Worm (Caenorhabditis elegans) whole organism, early embryonic: ENCODE data around the gene B0410.1.
A peak's percentile ranks its signal among the peaks of the same experiment; 100 is the strongest.

Experiments
- B0310.2 ChIP-seq: sonication (generic microtip); optimal IDR thresholded peaks from 2 replicates; lab custom pipeline; 2016; ENCODE audit warnings: mild to moderate bottlenecking, missing genetic modification characterization, missing compliant biosample characterization
- F13C5.2 ChIP-seq: sonication (generic microtip); optimal IDR thresholded peaks from 2 replicates; lab custom pipeline; 2017; ENCODE audit warnings: mild to moderate bottlenecking, missing genetic modification characterization, inconsistent platforms, missing compliant biosample characterization
- aly-1 ChIP-seq: sonication (generic microtip); optimal IDR thresholded peaks from 2 replicates; lab custom pipeline; 2016; ENCODE audit warnings: missing genetic modification characterization, missing compliant biosample characterization
- ama-1 ChIP-seq: fragments of 150-350 bp; optimal IDR thresholded peaks from 2 replicates; lab custom pipeline; 2014
- ceh-13 ChIP-seq: fragments of 200-800 bp; sonication (Bioruptor generic); optimal IDR thresholded peaks from 2 replicates; lab custom pipeline; 2018; ENCODE audit warnings: mild to moderate bottlenecking, missing genetic modification characterization, missing compliant biosample characterization
- ceh-36 ChIP-seq: sonication (generic microtip); optimal IDR thresholded peaks from 2 replicates; lab custom pipeline; 2016; ENCODE audit warnings: missing genetic modification characterization, inconsistent platforms, missing compliant biosample characterization
- ets-7 ChIP-seq: sonication (generic microtip); optimal IDR thresholded peaks from 2 replicates; lab custom pipeline; 2016; ENCODE audit warnings: missing genotype, missing genetic modification characterization, missing compliant biosample characterization
- flt-1 ChIP-seq: fragments of 200-800 bp; sonication (Bioruptor generic); IDR thresholded peaks from 2 replicates; pipeline ENCODE4 v1.3.6; 2022; ENCODE audit warnings: missing genetic modification characterization, missing compliant biosample characterization
- hmbx-1 ChIP-seq: sonication (generic microtip); optimal IDR thresholded peaks from 2 replicates; lab custom pipeline; 2016; ENCODE audit warnings: mild to moderate bottlenecking, missing genetic modification characterization, missing compliant biosample characterization
- hmg-4 ChIP-seq: fragments of 200-800 bp; sonication (Bioruptor generic); optimal IDR thresholded peaks from 2 replicates; lab custom pipeline; 2018; ENCODE audit warnings: mild to moderate bottlenecking, missing genetic modification characterization, missing compliant biosample characterization
- hnd-1 ChIP-seq: sonication (generic microtip); optimal IDR thresholded peaks from 2 replicates; lab custom pipeline; 2016; ENCODE audit warnings: missing genetic modification characterization, missing compliant biosample characterization
- pes-1 ChIP-seq: fragments of 200-800 bp; sonication (Bioruptor generic); IDR thresholded peaks from 2 replicates; pipeline ENCODE4 v1.3.6; 2022; ENCODE audit warnings: missing genetic modification reagents, missing genetic modification characterization, missing compliant biosample characterization
- scrt-1 ChIP-seq: fragments of 200-800 bp; sonication (Bioruptor generic); IDR thresholded peaks from 2 replicates; pipeline ENCODE4 v1.3.6; 2022; ENCODE audit warnings: missing genetic modification characterization, missing compliant biosample characterization
- sea-1 ChIP-seq: fragments of 200-800 bp; sonication (Bioruptor generic); conservative IDR thresholded peaks from 2 replicates; pipeline ENCODE4 v1.3.6; 2022; ENCODE audit warnings: missing genetic modification characterization, missing compliant biosample characterization
- tbx-11 ChIP-seq: fragments of 200-800 bp; sonication (Bioruptor generic); IDR thresholded peaks from 2 replicates; pipeline ENCODE4 v1.3.6; 2022; ENCODE audit warnings: missing genetic modification characterization, missing compliant biosample characterization
- tbx-37 ChIP-seq: fragments of 200-800 bp; sonication (Bioruptor generic); conservative IDR thresholded peaks from 2 replicates; pipeline ENCODE4 v1.3.6; 2022; ENCODE audit warnings: missing genetic modification reagents, missing genetic modification characterization, missing compliant biosample characterization
- tra-4 ChIP-seq: sonication (generic microtip); optimal IDR thresholded peaks from 2 replicates; lab custom pipeline; 2017; ENCODE audit warnings: missing genetic modification characterization, missing compliant biosample characterization

B0410.1 gene

DNA sequence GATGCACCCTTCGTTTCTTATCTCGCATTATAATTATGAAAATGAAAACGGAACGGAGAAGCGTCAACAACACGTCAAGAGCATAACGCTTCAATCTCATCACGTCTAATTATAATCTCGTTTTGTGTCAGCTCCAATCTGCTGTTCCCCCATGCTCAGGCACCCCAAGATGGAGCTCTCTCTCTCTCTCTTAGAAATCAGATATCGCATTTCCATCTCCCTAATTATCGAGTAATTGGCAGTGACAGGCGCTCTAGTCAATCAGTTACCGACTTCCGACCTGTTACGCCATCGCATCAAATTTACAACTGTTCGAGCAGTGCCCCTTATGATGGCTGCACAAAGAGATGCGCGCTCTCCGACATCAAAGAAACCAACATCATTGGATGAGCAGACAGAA is 26.1 kb downstream of the B0410.1 start:
- TF ChIP-seq tra-4, result no peak
- no peak for TF ChIP-seq ceh-13
- TF ChIP-seq F13C5.2 (tag; lab: Kevin White, UChicago), result no peak
- no peak for TF ChIP-seq aly-1 (tag; lab: Kevin White, UChicago)
- no peak for TF ChIP-seq hmg-4 (GFP tag; lab: Kevin White, UChicago)
- TF ChIP-seq hmbx-1 (tag; lab: Kevin White, UChicago), result no peak
- TF ChIP-seq ets-7 (tag; lab: Kevin White, UChicago), result no peak
- TF ChIP-seq pes-1 (GFP tag; lab: Robert Waterston, UW), result no peak
- TF ChIP-seq hnd-1 (tag; lab: Kevin White, UChicago), result no peak
- no peak for TF ChIP-seq flt-1 (GFP tag; lab: Robert Waterston, UW)
- no peak for TF ChIP-seq scrt-1 (GFP tag; lab: Robert Waterston, UW)
- TF ChIP-seq tbx-11 (GFP tag; lab: Robert Waterston, UW), result no peak
- TF ChIP-seq sea-1 (GFP tag; lab: Robert Waterston, UW), result no peak
- no peak for TF ChIP-seq B0310.2 (tag; lab: Kevin White, UChicago)

DNA sequence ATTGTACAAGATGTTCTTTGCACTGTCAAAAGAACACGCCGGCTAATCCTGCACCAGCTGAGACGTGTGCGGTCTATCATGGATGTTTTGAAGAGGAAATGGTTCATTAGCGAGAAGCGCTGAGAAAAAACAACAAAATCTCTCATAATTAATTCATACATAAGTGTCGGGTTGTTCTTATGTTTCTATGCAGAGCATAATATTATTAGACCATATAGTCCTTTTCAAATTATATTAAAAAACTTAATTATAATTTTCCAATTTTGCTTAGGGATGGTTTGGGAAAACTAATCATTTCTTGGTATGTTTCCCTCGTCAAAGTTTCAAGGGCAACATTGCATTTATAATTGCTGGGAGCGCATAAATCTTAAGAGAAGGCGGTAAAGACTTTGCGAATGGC is 27.4 kb downstream of the B0410.1 start:
- no peak for TF ChIP-seq tra-4
- TF ChIP-seq pes-1 (GFP tag; lab: Robert Waterston, UW), result no peak
- TF ChIP-seq ceh-36, result no peak
- TF ChIP-seq ceh-13, result no peak
- no peak for TF ChIP-seq sea-1 (GFP tag; lab: Robert Waterston, UW)
- no peak for TF ChIP-seq ets-7 (tag; lab: Kevin White, UChicago)
- no peak for TF ChIP-seq B0310.2 (tag; lab: Kevin White, UChicago)
- TF ChIP-seq ama-1 (lab: Kevin White, UChicago), result no peak
- TF ChIP-seq hnd-1 (tag; lab: Kevin White, UChicago), result no peak
- no peak for TF ChIP-seq tbx-37 (GFP tag; lab: Robert Waterston, UW)

DNA sequence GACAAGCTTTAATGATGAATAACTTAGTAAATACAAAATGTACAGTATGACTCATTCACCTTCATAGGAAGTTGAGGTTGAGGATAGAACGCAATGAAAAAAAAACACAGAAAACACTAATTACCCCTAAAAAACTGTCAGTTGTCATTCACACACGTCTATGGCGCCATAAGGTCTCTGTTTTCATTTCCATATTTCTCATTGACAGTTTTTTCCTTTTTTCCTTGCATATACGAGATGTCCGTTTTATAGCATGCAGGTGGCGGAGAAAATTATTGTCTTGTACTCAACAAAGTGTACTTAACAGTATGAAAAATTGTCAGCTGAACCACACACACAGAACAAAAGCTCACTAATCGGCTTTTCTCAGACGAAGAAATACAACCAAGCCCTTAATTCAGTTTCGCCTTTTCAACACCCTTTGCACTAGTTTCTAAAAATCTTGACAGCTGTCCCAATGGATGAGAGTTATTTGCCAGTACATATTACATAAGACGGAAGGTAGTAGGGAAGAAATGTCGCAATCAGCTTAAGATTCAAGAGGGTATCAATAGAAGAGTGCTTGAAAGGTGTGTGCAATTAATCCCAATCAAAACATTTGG is 28.3 kb downstream of the B0410.1 start:
- TF ChIP-seq scrt-1 (GFP tag; lab: Robert Waterston, UW) (no peak), hnd-1 (tag; lab: Kevin White, UChicago) (no peak), tra-4 (no peak), ama-1 (lab: Kevin White, UChicago) (no peak), B0310.2 (tag; lab: Kevin White, UChicago) (no peak), aly-1 (tag; lab: Kevin White, UChicago) (no peak), tbx-37 (GFP tag; lab: Robert Waterston, UW) (no peak), hmbx-1 (tag; lab: Kevin White, UChicago) (no peak), sea-1 (GFP tag; lab: Robert Waterston, UW) (no peak), hmg-4 (GFP tag; lab: Kevin White, UChicago) (no peak), tbx-11 (GFP tag; lab: Robert Waterston, UW) (no peak), ets-7 (tag; lab: Kevin White, UChicago) (no peak), flt-1 (GFP tag; lab: Robert Waterston, UW) (no peak), ceh-13 (no peak), pes-1 (GFP tag; lab: Robert Waterston, UW) (no peak)

DNA sequence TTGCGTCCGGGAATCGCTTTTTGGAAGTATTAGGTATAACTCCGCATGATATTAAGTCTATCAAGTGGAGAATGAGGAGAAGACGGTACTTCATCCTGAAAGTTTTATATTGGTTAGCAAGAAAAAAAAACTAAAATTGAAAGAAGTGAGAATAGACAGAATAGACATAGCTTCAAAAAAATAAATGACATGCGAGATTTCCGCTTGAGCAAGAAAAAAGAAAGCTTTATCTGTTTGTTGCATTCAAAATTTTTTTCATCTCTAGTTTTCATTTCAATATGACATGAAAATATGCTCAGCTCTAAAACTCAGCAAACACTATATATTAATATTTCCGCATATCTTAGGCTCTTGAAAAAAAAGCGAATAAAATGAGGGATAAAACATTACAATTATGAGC is 29.5 kb downstream of the B0410.1 start, which contains the start of gene hst-3.2:
hst-3.2 (minus strand) TSS at position 101 of the 400 bp plus-strand sequence.
- TF ChIP-seq ceh-36, result no peak
- no peak for TF ChIP-seq sea-1 (GFP tag; lab: Robert Waterston, UW)
- no peak for TF ChIP-seq B0310.2 (tag; lab: Kevin White, UChicago)
- TF ChIP-seq scrt-1 (GFP tag; lab: Robert Waterston, UW), result no peak
- no peak for TF ChIP-seq flt-1 (GFP tag; lab: Robert Waterston, UW)
- no peak for TF ChIP-seq ets-7 (tag; lab: Kevin White, UChicago)
- TF ChIP-seq F13C5.2 (tag; lab: Kevin White, UChicago), result no peak
- TF ChIP-seq ama-1 (lab: Kevin White, UChicago), result no peak
- no peak for TF ChIP-seq hnd-1 (tag; lab: Kevin White, UChicago)
- no peak for TF ChIP-seq ceh-13
- no peak for TF ChIP-seq tbx-11 (GFP tag; lab: Robert Waterston, UW)
- TF ChIP-seq tbx-37 (GFP tag; lab: Robert Waterston, UW), result no peak
- TF ChIP-seq aly-1 (tag; lab: Kevin White, UChicago), result no peak
- no peak for TF ChIP-seq hmg-4 (GFP tag; lab: Kevin White, UChicago)
- TF ChIP-seq tra-4, result no peak
- no peak for TF ChIP-seq pes-1 (GFP tag; lab: Robert Waterston, UW)
- no peak for TF ChIP-seq hmbx-1 (tag; lab: Kevin White, UChicago)

DNA sequence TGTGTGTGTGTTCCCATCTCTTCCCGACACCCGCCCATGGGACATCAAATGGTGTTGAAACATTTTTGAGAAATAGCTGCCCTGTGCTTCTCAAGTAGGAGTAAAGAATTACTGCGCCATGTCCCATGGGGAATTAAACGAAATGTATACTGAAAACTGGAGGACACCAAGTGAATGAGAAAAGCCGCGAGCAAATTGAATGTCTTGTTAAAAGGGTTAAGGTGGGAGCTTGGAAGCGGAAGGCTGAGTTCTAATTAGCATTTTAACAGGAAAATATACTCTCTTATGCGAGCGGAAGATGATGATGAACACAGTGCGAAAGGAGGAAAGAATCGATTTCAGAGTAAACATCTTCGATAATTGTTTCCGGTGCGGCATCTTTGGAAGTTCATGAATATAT is 30.1 kb downstream of the B0410.1 start:
- TF ChIP-seq hmg-4 (GFP tag; lab: Kevin White, UChicago) (peak; percentile 40), scrt-1 (GFP tag; lab: Robert Waterston, UW) (no peak)

DNA sequence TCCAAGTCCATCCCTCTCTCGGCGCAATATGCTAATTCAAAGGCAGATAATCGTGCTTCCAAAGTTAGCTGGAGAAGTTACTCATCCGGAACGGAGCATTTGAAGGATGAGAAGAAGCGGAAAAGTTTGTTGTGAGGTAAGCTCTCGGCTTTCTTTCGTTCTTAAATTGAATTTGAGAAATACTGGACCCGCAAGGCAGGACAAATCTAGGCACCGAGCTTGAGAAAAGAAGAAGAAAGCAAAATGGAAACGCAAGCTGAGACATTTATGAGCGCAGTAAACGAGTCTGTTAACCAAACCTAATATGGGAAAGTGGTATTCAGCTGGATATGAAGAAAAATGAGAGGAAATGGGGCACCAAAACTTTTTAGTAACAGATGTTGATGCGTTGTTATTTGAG is 31.6 kb downstream of the B0410.1 start:
- TF ChIP-seq ceh-13 (no peak), tbx-37 (GFP tag; lab: Robert Waterston, UW) (no peak), hmg-4 (GFP tag; lab: Kevin White, UChicago) (no peak), pes-1 (GFP tag; lab: Robert Waterston, UW) (no peak), aly-1 (tag; lab: Kevin White, UChicago) (no peak), tra-4 (no peak), hmbx-1 (tag; lab: Kevin White, UChicago) (no peak), ceh-36 (no peak), sea-1 (GFP tag; lab: Robert Waterston, UW) (no peak), hnd-1 (tag; lab: Kevin White, UChicago) (no peak)

DNA sequence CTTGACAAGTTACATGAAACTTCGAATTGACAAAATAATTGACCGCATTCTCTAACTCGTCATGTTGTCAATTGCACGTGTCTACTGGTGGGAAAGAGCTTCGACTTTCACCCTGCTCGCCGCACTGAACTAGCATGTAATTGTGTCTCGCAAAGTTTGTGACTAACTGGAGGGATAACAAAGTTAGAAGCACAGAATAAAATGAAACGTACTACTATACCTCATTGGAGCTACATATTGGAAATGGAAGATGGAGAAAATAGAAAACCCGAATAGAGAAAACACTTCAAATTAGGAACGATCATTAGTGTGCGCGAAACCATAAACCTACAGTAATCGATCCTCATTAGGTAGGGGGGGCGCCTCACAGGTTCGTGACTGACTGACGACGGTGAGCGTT is 33.2 kb downstream of the B0410.1 start:
- TF ChIP-seq hnd-1 (tag; lab: Kevin White, UChicago), result no peak
- no peak for TF ChIP-seq tra-4
- no peak for TF ChIP-seq F13C5.2 (tag; lab: Kevin White, UChicago)
- no peak for TF ChIP-seq ets-7 (tag; lab: Kevin White, UChicago)
- no peak for TF ChIP-seq scrt-1 (GFP tag; lab: Robert Waterston, UW)
